Fruit fly (Drosophila melanogaster): ENCODE results near the gene CG42709.

CG42709 gene

dm6 chr3L:12754769-12755189 is 35.2 kb upstream of the CG42709 start, which contains the start of the genes CG10973 and Vps13D (continued):
- TF ChIP-seq CG33213 (GFP tag; optimal IDR thresholded peaks at IDR 0.05) (peak; percentile 71), ERR (GFP tag; optimal IDR thresholded peaks at IDR 0.05) (no peak), sens-2 (GFP tag; IDR thresholded peaks at IDR 0.05) (no peak), ken (GFP tag; IDR thresholded peaks at IDR 0.05) (no peak; the same call in 2 of the 3 replicates), eyg (GFP tag; optimal IDR thresholded peaks at IDR 0.05) (peak; percentile 57), CG17385 (GFP tag; optimal IDR thresholded peaks at IDR 0.05) (no peak), CG8089 (GFP tag; optimal IDR thresholded peaks at IDR 0.05) (no peak), Sry-β (GFP tag; optimal IDR thresholded peaks at IDR 0.05) (peak; percentile 61), CG16813 (GFP tag; IDR thresholded peaks at IDR 0.05; ENCODE audit: partially characterized antibody) (peak; percentile 86), CG18262 (tag; optimal IDR thresholded peaks at IDR 0.05) (no peak), CG8290 (GFP tag; optimal IDR thresholded peaks at IDR 0.05) (peak; percentile 32), CG8290 (tag; optimal IDR thresholded peaks at IDR 0.05) (no peak), ems (GFP tag; optimal IDR thresholded peaks at IDR 0.05) (no peak), ara (GFP tag; IDR thresholded peaks at IDR 0.05) (no peak; the same call in 1 of the 2 replicates), CG4617 (GFP tag; optimal IDR thresholded peaks at IDR 0.05; ENCODE audit: borderline replicate concordance) (peak; percentile 70), jing (GFP tag; optimal IDR thresholded peaks at IDR 0.05) (no peak), oc (tag; optimal IDR thresholded peaks at IDR 0.05) (no peak), gcm2 (GFP tag; optimal IDR thresholded peaks at IDR 0.05) (peak; percentile 9), CG2875 (GFP tag; optimal IDR thresholded peaks at IDR 0.05) (peak; percentile 81), Poxn (GFP tag; IDR thresholded peaks at IDR 0.05) (no peak), bigmax (GFP tag; optimal IDR thresholded peaks at IDR 0.05) (peak; percentile 64), CG2202 (tag; optimal IDR thresholded peaks at IDR 0.05) (no peak), Xrp1 (GFP tag; IDR thresholded peaks at IDR 0.05) (peak; percentile 58; the same call in 1 of the 2 replicates), CG12391 (tag; optimal IDR thresholded peaks at IDR 0.05) (no peak), ap (GFP tag; IDR thresholded peaks at IDR 0.05) (no peak), slp2 (GFP tag; optimal IDR thresholded peaks at IDR 0.05) (peak; percentile 12), Optix (GFP tag; IDR thresholded peaks at IDR 0.05) (no peak), CG18011 (GFP tag; optimal IDR thresholded peaks at IDR 0.05) (peak; percentile 53), klu (GFP tag; IDR thresholded peaks at IDR 0.05) (no peak), crp (GFP tag; optimal IDR thresholded peaks at IDR 0.05) (peak; percentile 75 to 94), CG13624 (GFP tag; optimal IDR thresholded peaks at IDR 0.05) (peak; percentile 27), Scr (GFP tag; IDR thresholded peaks at IDR 0.05; ENCODE audit: partially characterized antibody) (peak; percentile 92), vnd (GFP tag; IDR thresholded peaks at IDR 0.05; ENCODE audit: partially characterized antibody) (peak; percentile 84), CG2889 (GFP tag; IDR thresholded peaks at IDR 0.05) (no peak), pb (GFP tag; optimal IDR thresholded peaks at IDR 0.05) (no peak), CG6654 (GFP tag; optimal IDR thresholded peaks at IDR 0.05) (peak; percentile 11), Asciz (GFP tag; optimal IDR thresholded peaks at IDR 0.05) (peak; percentile 90), CG17912 (GFP tag; optimal IDR thresholded peaks at IDR 0.05) (peak; percentile 75), bab2 (GFP tag; optimal IDR thresholded peaks at IDR 0.05) (peak; percentile 41), Ptx1 (GFP tag; IDR thresholded peaks at IDR 0.05) (no peak), unc-4 (GFP tag; IDR thresholded peaks at IDR 0.05; ENCODE audit: partially characterized antibody) (peak; percentile 92), CG11696 (GFP tag; IDR thresholded peaks at IDR 0.05) (peak; percentile 51; the same call in 1 of the 2 replicates), MESR4 (GFP tag; optimal IDR thresholded peaks at IDR 0.05) (peak; percentile 42), CG7372 (GFP tag; IDR thresholded peaks at IDR 0.05) (no peak), gfzf (GFP tag; optimal IDR thresholded peaks at IDR 0.05) (peak; percentile 39), CG5953 (GFP tag; IDR thresholded peaks at IDR 0.05) (peak; percentile 48; the same call in 1 of the 2 replicates), CG6683 (GFP tag; optimal IDR thresholded peaks at IDR 0.05) (no peak), dimm (GFP tag; IDR thresholded peaks at IDR 0.05) (no peak), ase (GFP tag; IDR thresholded peaks at IDR 0.05) (no peak), Hey (tag; optimal IDR thresholded peaks at IDR 0.05) (no peak), CG14667 (GFP tag; IDR thresholded peaks at IDR 0.05) (no peak; the same call in 1 of the 2 replicates)
